Worm (Caenorhabditis elegans): ENCODE data around the gene clec-8.

clec-8 gene

ce11 chrII:12612218-12612617 is 34.4 kb upstream of the clec-8 start, which contains the start of gene nspe-4:
TSS of gene nspe-4 (plus strand) at chrII:12612518.
- no peak for TF ChIP-seq ceh-30 (tag; optimal IDR thresholded peaks at IDR 0.05)
- no peak for TF ChIP-seq pha-4 (tag; optimal IDR thresholded peaks at IDR 0.05)
- no peak for TF ChIP-seq pqm-1 (tag; optimal IDR thresholded peaks at IDR 0.05)
- no peak for TF ChIP-seq ztf-16 (tag; optimal IDR thresholded peaks at IDR 0.05)
- TF ChIP-seq rnt-1 (tag; optimal IDR thresholded peaks at IDR 0.05): no peak
- no peak for TF ChIP-seq madf-2 (tag; optimal IDR thresholded peaks at IDR 0.05)
- TF ChIP-seq lim-6 (tag; optimal IDR thresholded peaks at IDR 0.05): no peak
- TF ChIP-seq elt-4 (tag; optimal IDR thresholded peaks at IDR 0.05): no peak
- no peak for TF ChIP-seq zip-5 (tag; optimal IDR thresholded peaks at IDR 0.05)
- TF ChIP-seq F13H6.1 (tag; optimal IDR thresholded peaks at IDR 0.05): no peak
- TF ChIP-seq pros-1 (tag; optimal IDR thresholded peaks at IDR 0.05): no peak
- no peak for TF ChIP-seq ceh-34 (tag; optimal IDR thresholded peaks at IDR 0.05)
- TF ChIP-seq ref-2 (tag; optimal IDR thresholded peaks at IDR 0.05): no peak

DNA sequence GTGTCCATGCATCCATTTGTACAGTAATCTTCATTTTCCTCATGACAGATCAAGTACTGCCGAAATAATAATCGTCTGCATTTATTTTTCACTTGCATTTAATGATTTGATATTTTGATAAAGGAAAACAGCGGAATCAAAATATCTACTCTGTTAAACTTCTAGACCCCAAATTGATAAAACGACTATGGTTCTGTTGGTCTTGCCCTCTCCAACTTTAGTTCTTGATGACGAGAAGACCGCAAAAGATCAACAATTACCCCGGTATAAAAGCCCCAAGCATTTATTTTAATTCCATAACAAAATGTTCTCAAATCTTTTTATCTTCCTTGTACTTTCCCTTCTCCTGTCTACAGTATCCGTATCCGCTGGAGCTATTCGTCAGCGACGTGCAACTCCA is 30.8 kb upstream of the clec-8 start, which contains the start of gene Y38E10A.9:
TSS of gene Y38E10A.9 (plus strand) at position 301 of the 400 bp plus-strand sequence.
- TF ChIP-seq fkh-10 (GFP tag; optimal IDR thresholded peaks at IDR 0.05): no peak
- no peak for TF ChIP-seq nhr-11 (tag; optimal IDR thresholded peaks at IDR 0.05)
- no peak for TF ChIP-seq ets-4 (tag; optimal IDR thresholded peaks at IDR 0.05)
- TF ChIP-seq nfya-1 (tag; optimal IDR thresholded peaks at IDR 0.05): no peak
- TF ChIP-seq C08G9.2 (tag; optimal IDR thresholded peaks at IDR 0.05): no peak
- no peak for TF ChIP-seq pha-4 (tag; optimal IDR thresholded peaks at IDR 0.05)
- TF ChIP-seq hlh-15 (tag; optimal IDR thresholded peaks at IDR 0.05): no peak
- no peak for TF ChIP-seq sox-2 (GFP tag; IDR thresholded peaks at IDR 0.05)
- no peak for TF ChIP-seq mec-3 (tag; optimal IDR thresholded peaks at IDR 0.05; ENCODE audit: borderline replicate concordance)
- TF ChIP-seq rnt-1 (tag; optimal IDR thresholded peaks at IDR 0.05): no peak
- TF ChIP-seq K02D7.2 (tag; optimal IDR thresholded peaks at IDR 0.05): no peak
- TF ChIP-seq ceh-9 (tag; optimal IDR thresholded peaks at IDR 0.05): no peak
- no peak for TF ChIP-seq ceh-22 (tag; optimal IDR thresholded peaks at IDR 0.05)

DNA sequence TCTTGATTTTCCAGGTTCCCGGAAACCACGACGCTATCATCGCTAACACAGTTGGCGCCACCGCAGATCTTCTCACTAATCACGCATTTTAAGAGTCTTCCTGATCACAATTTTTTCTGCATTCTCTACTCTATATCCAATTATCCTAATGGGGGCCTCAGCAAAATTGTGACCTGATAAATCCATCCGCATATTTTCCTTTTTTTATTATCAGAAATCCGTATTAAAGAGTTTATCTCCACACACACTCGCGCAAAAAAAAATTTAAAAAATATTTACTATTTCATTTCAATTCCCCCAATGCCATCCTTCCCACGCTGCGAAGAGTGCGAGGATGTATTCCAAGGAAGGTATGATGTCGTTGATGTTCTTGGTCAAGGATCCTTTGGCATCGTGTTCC is 29.0 kb upstream of the clec-8 start, which contains the start of gene Y38E10A.8:
TSS of gene Y38E10A.8 (plus strand) at position 301 of the 400 bp plus-strand sequence.
- TF ChIP-seq F13H6.1 (tag; optimal IDR thresholded peaks at IDR 0.05) (no peak), hlh-30 (tag; optimal IDR thresholded peaks at IDR 0.05; ENCODE audit: insufficient read depth) (no peak), fax-1 (tag; optimal IDR thresholded peaks at IDR 0.05) (no peak), ceh-34 (tag; optimal IDR thresholded peaks at IDR 0.05) (no peak), ets-4 (tag; optimal IDR thresholded peaks at IDR 0.05) (no peak), lin-11 (tag; optimal IDR thresholded peaks at IDR 0.05) (no peak), ceh-30 (tag; optimal IDR thresholded peaks at IDR 0.05) (no peak), syd-9 (tag; optimal IDR thresholded peaks at IDR 0.05) (no peak), ceh-45 (GFP tag; IDR thresholded peaks at IDR 0.05) (no peak), eyg-1 (tag; optimal IDR thresholded peaks at IDR 0.05) (no peak), K02D7.2 (tag; optimal IDR thresholded peaks at IDR 0.05) (no peak), ceh-24 (tag; optimal IDR thresholded peaks at IDR 0.05) (no peak), ceh-6 (GFP tag; optimal IDR thresholded peaks at IDR 0.05) (no peak), gmeb-2 (tag; optimal IDR thresholded peaks at IDR 0.05) (no peak), T23F11.4 (GFP tag; optimal IDR thresholded peaks at IDR 0.05) (no peak), ceh-18 (tag; optimal IDR thresholded peaks at IDR 0.05) (no peak), pag-3 (tag; optimal IDR thresholded peaks at IDR 0.05; ENCODE audit: borderline replicate concordance) (no peak), hlh-15 (tag; optimal IDR thresholded peaks at IDR 0.05) (no peak)

DNA sequence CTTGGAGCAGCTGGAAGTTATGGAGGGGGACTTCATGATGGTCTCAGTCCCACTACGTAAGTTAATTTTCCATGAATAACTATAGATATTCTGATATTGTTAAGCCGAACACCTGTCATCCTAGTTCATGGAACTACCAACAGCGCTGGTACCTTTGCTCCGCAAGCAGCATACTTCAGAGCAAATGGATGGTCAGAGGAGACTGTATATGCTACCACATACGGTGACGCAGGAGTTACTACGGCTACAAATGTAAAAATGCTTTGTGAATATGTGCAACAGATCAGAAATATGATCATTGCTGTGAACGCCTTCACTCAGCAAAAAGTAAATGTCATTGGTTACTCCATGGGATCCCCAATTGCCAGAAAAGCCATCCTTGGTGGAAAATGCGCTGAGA is 28.2 kb upstream of the clec-8 start:
- no peak for TF ChIP-seq unc-55 (GFP tag; optimal IDR thresholded peaks at IDR 0.05)
- TF ChIP-seq ceh-45 (GFP tag; IDR thresholded peaks at IDR 0.05): no peak
- TF ChIP-seq madf-2 (tag; optimal IDR thresholded peaks at IDR 0.05): no peak
- TF ChIP-seq Y22D7AL.16 (tag; optimal IDR thresholded peaks at IDR 0.05): no peak
- TF ChIP-seq unc-42 (tag; optimal IDR thresholded peaks at IDR 0.05): no peak
- no peak for TF ChIP-seq ttx-3 (tag; optimal IDR thresholded peaks at IDR 0.05)
- TF ChIP-seq pat-9 (tag; optimal IDR thresholded peaks at IDR 0.05): no peak
- no peak for TF ChIP-seq ceh-31 (tag; optimal IDR thresholded peaks at IDR 0.05)
- no peak for TF ChIP-seq lin-11 (tag; optimal IDR thresholded peaks at IDR 0.05)
- no peak for TF ChIP-seq C08G9.2 (tag; optimal IDR thresholded peaks at IDR 0.05)
- no peak for TF ChIP-seq T23F11.4 (GFP tag; optimal IDR thresholded peaks at IDR 0.05)
- TF ChIP-seq nfya-1 (tag; optimal IDR thresholded peaks at IDR 0.05): no peak
- no peak for TF ChIP-seq pax-1 (tag; optimal IDR thresholded peaks at IDR 0.05)
- no peak for TF ChIP-seq sdc-2 (tag; optimal IDR thresholded peaks at IDR 0.05)
- no peak for TF ChIP-seq unc-3 (GFP tag; conservative IDR thresholded peaks at IDR 0.05)
- TF ChIP-seq unc-3 (tag; optimal IDR thresholded peaks at IDR 0.05): no peak
- no peak for TF ChIP-seq hlh-30 (tag; optimal IDR thresholded peaks at IDR 0.05; ENCODE audit: insufficient read depth)
- no peak for TF ChIP-seq lim-6 (tag; optimal IDR thresholded peaks at IDR 0.05)
- TF ChIP-seq che-1 (tag; optimal IDR thresholded peaks at IDR 0.05): no peak
- no peak for TF ChIP-seq C38D4.7 (GFP tag; optimal IDR thresholded peaks at IDR 0.05)

All from whole organism, late embryonic.